Fruit fly (Drosophila melanogaster): Measurements from ENCODE around the gene Ddc.

Gene Ddc

DNA sequence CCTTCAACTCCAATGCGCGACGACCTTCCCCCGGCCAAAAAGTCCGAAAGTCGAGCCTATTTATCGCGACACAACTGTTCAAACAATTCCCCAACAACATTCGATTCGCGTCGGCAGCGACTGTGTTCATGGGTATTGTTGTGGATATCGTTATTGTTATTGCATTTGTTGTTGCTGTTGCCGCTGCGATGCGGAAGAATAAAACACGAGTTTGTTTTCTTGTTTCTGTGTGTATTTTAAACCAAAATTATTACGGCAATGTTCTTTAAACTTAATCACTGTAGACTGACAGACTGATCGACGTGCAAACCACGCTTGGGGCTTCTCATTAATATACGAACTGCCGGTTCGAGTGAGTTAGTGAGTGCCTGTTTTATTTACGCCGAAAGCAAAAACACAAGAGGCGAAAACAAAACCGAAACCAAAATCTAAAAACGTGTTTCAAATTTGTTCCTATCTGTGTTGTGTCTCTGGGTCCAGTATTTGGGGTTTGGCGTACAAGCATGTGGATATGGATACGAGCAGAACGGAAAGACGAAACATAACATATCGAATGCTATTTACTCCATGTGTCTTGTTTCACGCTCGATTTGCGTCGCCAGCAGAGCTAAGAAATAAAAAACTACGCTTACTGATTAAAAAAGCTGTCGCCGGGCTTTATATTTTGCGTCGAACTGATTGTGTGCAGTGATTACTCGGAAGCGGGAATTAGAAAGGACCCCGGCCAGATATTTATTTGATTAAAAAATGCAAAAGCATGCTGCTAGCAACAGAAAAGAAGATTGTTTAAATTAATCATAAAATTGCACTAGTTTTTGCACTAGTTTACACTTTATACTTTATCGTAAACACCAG is 39.7 kb upstream of the Ddc start:
- TF ChIP-seq CG8159 (tag; optimal IDR thresholded peaks at IDR 0.05) (no peak), rn (GFP tag; IDR thresholded peaks at IDR 0.05) (0 out of 2 replicates have a peak, but pooled peaks have one; percentile 0), CG4496 (GFP tag; IDR thresholded peaks at IDR 0.05) (peak; percentile 2; the same call in 1 of the 3 replicates)

DNA sequence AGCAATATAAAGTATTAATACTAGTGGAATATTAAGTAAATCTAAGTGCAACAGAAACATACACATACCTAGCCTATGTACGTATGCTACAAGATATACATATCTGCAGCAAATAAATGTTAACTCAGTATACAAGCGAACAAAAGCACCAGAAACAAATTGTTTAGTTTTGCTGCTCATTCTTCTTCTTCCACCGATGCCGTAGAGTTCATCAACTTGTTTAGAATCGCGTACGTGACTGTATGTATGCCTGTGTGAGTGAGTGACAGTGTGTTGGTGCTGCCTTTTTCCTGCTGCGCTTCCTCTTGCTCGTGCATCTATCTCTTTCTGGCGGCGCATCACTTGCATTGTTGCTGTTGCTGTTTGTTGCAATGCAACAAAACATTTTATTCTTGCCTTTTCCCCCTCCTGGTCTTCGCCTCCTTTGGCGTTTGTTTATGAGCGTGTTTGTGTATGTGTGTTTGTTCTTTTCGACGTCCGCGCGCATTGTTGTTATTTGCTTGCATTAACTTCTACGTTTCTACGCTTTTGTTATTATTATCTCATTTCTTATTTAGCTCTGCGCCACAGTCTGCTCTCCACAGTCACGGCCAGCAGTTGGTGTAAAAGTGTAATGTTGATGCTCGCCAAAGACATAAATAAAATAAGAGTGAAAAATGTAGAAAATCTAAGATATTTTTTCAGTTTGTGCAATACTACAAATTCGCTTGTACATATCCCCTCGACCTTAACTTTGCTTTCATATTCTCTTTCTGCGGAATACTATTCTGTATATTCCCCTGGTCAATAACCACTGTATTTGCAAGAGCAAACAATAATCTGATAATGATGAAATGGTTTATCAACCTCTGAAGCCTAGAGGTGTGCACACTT is 38.8 kb upstream of the Ddc start:
- TF ChIP-seq Pif1B (GFP tag; optimal IDR thresholded peaks at IDR 0.05): peak; percentile 10
- TF ChIP-seq CG17806 (tag; optimal IDR thresholded peaks at IDR 0.05): peak; percentile 33
- TF ChIP-seq CG14655 (GFP tag; optimal IDR thresholded peaks at IDR 0.05): peak; percentile 70
- peak; percentile 43; the same call in 1 of the 2 replicates for TF ChIP-seq Ets98B (GFP tag; IDR thresholded peaks at IDR 0.05)
- TF ChIP-seq Snoo (tag; optimal IDR thresholded peaks at IDR 0.05): peak; percentile 27
- peak; percentile 61 for TF ChIP-seq CG8301 (tag; optimal IDR thresholded peaks at IDR 0.05)
- peak; percentile 26 for TF ChIP-seq CG9948 (tag; optimal IDR thresholded peaks at IDR 0.05)
- peak; percentile 29 for TF ChIP-seq CG15710 (tag; optimal IDR thresholded peaks at IDR 0.05)
- TF ChIP-seq CG13204 (GFP tag; optimal IDR thresholded peaks at IDR 0.05): no peak
- TF ChIP-seq gl (tag; optimal IDR thresholded peaks at IDR 0.05): no peak
- TF ChIP-seq CG12605 (GFP tag; IDR thresholded peaks at IDR 0.05): no peak
- peak; percentile 67; the same call in 2 of the 3 replicates for TF ChIP-seq fd96Ca (GFP tag; IDR thresholded peaks at IDR 0.05)
- no peak for TF ChIP-seq CG34367 (tag; optimal IDR thresholded peaks at IDR 0.05)
- TF ChIP-seq CG4496 (GFP tag; IDR thresholded peaks at IDR 0.05): peak; percentile 61
- peak; percentile 51 for TF ChIP-seq Pif1A (GFP tag; optimal IDR thresholded peaks at IDR 0.05)
- TF ChIP-seq D1 (tag; optimal IDR thresholded peaks at IDR 0.05): no peak
- TF ChIP-seq CG8159 (tag; optimal IDR thresholded peaks at IDR 0.05): peak; percentile 53
- TF ChIP-seq CG32121 (GFP tag; IDR thresholded peaks at IDR 0.05): peak; percentile 55
- TF ChIP-seq rn (GFP tag; IDR thresholded peaks at IDR 0.05): 0 out of 2 replicates have a peak, but pooled peaks have one; percentile 21
- peak; percentile 43 for TF ChIP-seq EcR (GFP tag; optimal IDR thresholded peaks at IDR 0.05)
- TF ChIP-seq CG10348 (GFP tag; IDR thresholded peaks at IDR 0.05): no peak

DNA sequence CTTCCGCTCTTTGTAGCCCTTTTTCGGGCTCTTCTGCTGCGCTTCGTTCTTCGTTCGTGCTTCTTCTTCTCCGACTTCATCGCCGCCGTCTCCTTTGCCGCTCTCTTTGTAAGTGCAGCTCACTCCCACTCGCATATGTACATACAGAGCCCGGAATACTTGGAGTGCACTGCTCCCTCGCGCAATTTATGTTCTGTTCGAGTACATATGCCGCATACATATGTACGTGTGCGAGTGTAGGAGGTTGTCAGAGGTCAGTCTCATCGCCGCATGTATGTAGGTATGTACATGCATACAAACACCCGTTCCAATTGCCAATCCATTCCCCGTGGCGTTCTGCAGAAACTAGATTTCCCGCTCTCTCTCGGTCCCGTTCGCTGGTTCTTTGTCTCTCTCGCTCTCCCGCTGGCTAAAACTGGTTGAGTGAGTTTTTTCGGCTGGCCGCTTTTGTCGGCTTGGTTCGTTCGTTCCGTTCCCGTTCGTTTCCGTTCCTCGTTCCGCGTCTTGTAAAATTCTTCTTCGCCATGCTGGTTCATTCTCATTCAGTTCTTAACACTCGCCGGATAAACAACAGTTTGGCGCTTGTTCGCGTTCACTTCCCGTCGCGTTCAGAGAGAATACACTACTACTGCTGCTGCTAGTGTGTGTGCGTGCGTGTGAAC is 38.0 kb upstream of the Ddc start:
- TF ChIP-seq CG34367 (tag; optimal IDR thresholded peaks at IDR 0.05) (peak; percentile 6), CG8301 (tag; optimal IDR thresholded peaks at IDR 0.05) (no peak), CG13204 (GFP tag; optimal IDR thresholded peaks at IDR 0.05) (peak; percentile 43), Snoo (tag; optimal IDR thresholded peaks at IDR 0.05) (peak; percentile 41), CG12605 (GFP tag; IDR thresholded peaks at IDR 0.05) (peak; percentile 47; the same call in 1 of the 2 replicates), Ets98B (GFP tag; IDR thresholded peaks at IDR 0.05) (peak; percentile 61; the same call in 1 of the 2 replicates), CG14655 (GFP tag; optimal IDR thresholded peaks at IDR 0.05) (no peak), Pif1A (GFP tag; optimal IDR thresholded peaks at IDR 0.05) (peak; percentile 52), fd96Ca (GFP tag; IDR thresholded peaks at IDR 0.05) (no peak), CG8159 (tag; optimal IDR thresholded peaks at IDR 0.05) (peak; percentile 45), CG4496 (GFP tag; IDR thresholded peaks at IDR 0.05) (peak; percentile 7; the same call in 1 of the 3 replicates), Pif1B (GFP tag; optimal IDR thresholded peaks at IDR 0.05) (peak; percentile 24), gl (tag; optimal IDR thresholded peaks at IDR 0.05) (no peak), CG32121 (GFP tag; IDR thresholded peaks at IDR 0.05) (no peak; the same call in 1 of the 2 replicates), CG17806 (tag; optimal IDR thresholded peaks at IDR 0.05) (peak; percentile 3), rn (GFP tag; IDR thresholded peaks at IDR 0.05) (no peak), CG15710 (tag; optimal IDR thresholded peaks at IDR 0.05) (no peak), EcR (GFP tag; optimal IDR thresholded peaks at IDR 0.05) (peak; percentile 99), CG10348 (GFP tag; IDR thresholded peaks at IDR 0.05) (no peak), D1 (tag; optimal IDR thresholded peaks at IDR 0.05) (no peak), CG9948 (tag; optimal IDR thresholded peaks at IDR 0.05) (no peak)

DNA sequence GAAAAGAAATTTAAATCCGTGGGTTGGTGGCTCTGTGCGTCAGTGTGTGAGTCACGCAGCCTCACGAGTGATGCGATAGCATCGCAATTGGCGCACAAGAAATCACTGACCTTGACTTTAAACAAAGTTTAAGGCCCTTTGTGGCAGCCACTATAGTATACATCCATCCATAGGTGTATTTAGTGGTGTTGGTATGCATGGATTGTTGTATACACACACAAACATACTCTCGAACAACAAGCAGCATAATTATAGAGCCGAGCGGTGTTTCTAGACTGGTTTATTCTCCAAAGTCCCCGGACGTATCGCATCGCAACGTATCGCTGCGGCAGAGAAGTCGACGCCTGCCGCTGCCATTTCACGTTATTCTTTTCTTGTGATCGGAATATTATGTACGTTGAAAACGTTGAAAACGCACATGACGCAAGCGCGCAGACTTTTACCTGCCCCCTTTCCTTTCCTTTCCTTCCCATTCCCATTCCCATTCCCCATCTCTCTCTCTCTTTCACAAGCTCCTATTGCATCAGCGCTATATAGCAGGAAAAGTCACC is 36.7 kb upstream of the Ddc start:
- no peak for TF ChIP-seq CG8301 (tag; optimal IDR thresholded peaks at IDR 0.05)
- TF ChIP-seq EcR (GFP tag; optimal IDR thresholded peaks at IDR 0.05): peak; percentile 94
- TF ChIP-seq CG4496 (GFP tag; IDR thresholded peaks at IDR 0.05): peak; percentile 28; the same call in 1 of the 3 replicates
